Fruit fly (Drosophila melanogaster) whole organism, embryonic: ENCODE measurements around the gene CG4820.

Experiments
- ATbp ChIP-seq: fragments of 200-800 bp; sonication (Bioruptor generic); optimal IDR thresholded peaks from 2 replicates; lab custom pipeline; 2017; ENCODE audit warnings: missing biosample characterization, mild to moderate bottlenecking, missing genetic modification characterization, missing genetic modification reagents
- Atf6 ChIP-seq: fragments of 200-800 bp; sonication (Bioruptor generic); IDR thresholded peaks from 2 replicates; pipeline ENCODE4 v1.3.6; 2022; ENCODE audit warnings: missing biosample characterization, missing genetic modification characterization
- Bgb ChIP-seq: fragments of 200-800 bp; sonication (Bioruptor generic); IDR thresholded peaks from 2 replicates; pipeline ENCODE4 v1.3.6; 2022; ENCODE audit warnings: missing biosample characterization, missing genetic modification characterization; ENCODE audit not compliant: partially characterized antibody
- CG10321 ChIP-seq: fragments of 200-800 bp; sonication (Bioruptor generic); IDR thresholded peaks from 2 replicates; pipeline ENCODE4 v1.3.6; 2022; ENCODE audit warnings: missing biosample characterization, missing genetic modification characterization
- CG11456 ChIP-seq: fragments of 200-800 bp; sonication (Bioruptor generic); IDR thresholded peaks from 3 replicates; pipeline ENCODE4 v1.3.6; 2022; ENCODE audit warnings: missing biosample characterization, missing genetic modification characterization
- CG11560 ChIP-seq: fragments of 200-800 bp; sonication (Bioruptor generic); IDR thresholded peaks from 3 replicates; pipeline ENCODE4 v1.3.6; 2022; ENCODE audit warnings: missing biosample characterization, missing genetic modification characterization
- CG12219 ChIP-seq: fragments of 200-800 bp; sonication (Bioruptor generic); optimal IDR thresholded peaks from 3 replicates; lab custom pipeline; 2018; ENCODE audit warnings: missing biosample characterization, mild to moderate bottlenecking, missing genetic modification characterization
- CG17359 ChIP-seq: fragments of 200-800 bp; sonication (Bioruptor generic); optimal IDR thresholded peaks from 3 replicates; lab custom pipeline; 2018; ENCODE audit warnings: missing biosample characterization, mild to moderate bottlenecking, missing genetic modification characterization, moderate library complexity
- CG2116 ChIP-seq: fragments of 200-800 bp; sonication (Bioruptor generic); optimal IDR thresholded peaks from 3 replicates; lab custom pipeline; 2018; ENCODE audit warnings: missing biosample characterization, mild to moderate bottlenecking, missing genetic modification characterization
- CG32532 ChIP-seq: fragments of 200-800 bp; sonication (Bioruptor generic); IDR thresholded peaks from 2 replicates; pipeline ENCODE4 v1.3.6; 2022; ENCODE audit warnings: missing biosample characterization, missing genetic modification characterization
- CG3407 ChIP-seq: fragments of 200-800 bp; sonication (Bioruptor generic); optimal IDR thresholded peaks from 2 replicates; lab custom pipeline; 2018; ENCODE audit warnings: missing biosample characterization, mild to moderate bottlenecking, missing genetic modification characterization
- CG4617 ChIP-seq: fragments of 200-800 bp; sonication (Bioruptor generic); optimal IDR thresholded peaks from 3 replicates; lab custom pipeline; 2016; ENCODE audit warnings: missing biosample characterization, missing genetic modification characterization, borderline replicate concordance
- CG5245 ChIP-seq: fragments of 200-800 bp; sonication (Bioruptor generic); optimal IDR thresholded peaks from 3 replicates; lab custom pipeline; 2016; ENCODE audit warnings: missing biosample characterization, missing genetic modification characterization
- CG7786 ChIP-seq: fragments of 200-800 bp; sonication (Bioruptor generic); optimal IDR thresholded peaks from 2 replicates; lab custom pipeline; 2016; ENCODE audit warnings: missing biosample characterization, missing genetic modification characterization
- CG7963 ChIP-seq: fragments of 200-800 bp; sonication (Bioruptor generic); IDR thresholded peaks from 3 replicates; pipeline ENCODE4 v1.3.6; 2022; ENCODE audit warnings: missing biosample characterization, missing genetic modification characterization; ENCODE audit not compliant: partially characterized antibody
- CG9609 ChIP-seq: fragments of 200-800 bp; sonication (Bioruptor generic); optimal IDR thresholded peaks from 3 replicates; lab custom pipeline; 2016; ENCODE audit warnings: missing biosample characterization, missing genetic modification characterization
- CG9932 ChIP-seq: fragments of 200-800 bp; sonication (Bioruptor generic); IDR thresholded peaks from 2 replicates; pipeline ENCODE4 v1.3.6; 2022; ENCODE audit warnings: missing biosample characterization, missing genetic modification characterization
- CHES-1-like ChIP-seq: fragments of 200-800 bp; sonication (Bioruptor generic); optimal IDR thresholded peaks from 2 replicates; lab custom pipeline; 2016; ENCODE audit warnings: missing biosample characterization, missing genetic modification characterization
- Dad ChIP-seq: fragments of 200-800 bp; sonication (Bioruptor generic); optimal IDR thresholded peaks from 3 replicates; lab custom pipeline; 2016; ENCODE audit warnings: missing biosample characterization, missing genetic modification characterization
- Hand ChIP-seq: fragments of 200-800 bp; sonication (Bioruptor generic); optimal IDR thresholded peaks from 2 replicates; lab custom pipeline; 2017; ENCODE audit warnings: mild to moderate bottlenecking, missing biosample characterization, missing genetic modification reagents, missing genetic modification characterization
- Lim3 ChIP-seq: fragments of 200-800 bp; sonication (Bioruptor generic); IDR thresholded peaks from 2 replicates; pipeline ENCODE4 v1.3.6; 2022; ENCODE audit warnings: missing biosample characterization, missing genetic modification characterization
- Nf-YA ChIP-seq: fragments of 200-800 bp; sonication (Bioruptor generic); IDR thresholded peaks from 2 replicates; pipeline ENCODE4 v1.3.6; 2022; ENCODE audit warnings: missing biosample characterization, missing genetic modification characterization
- Nf-YC ChIP-seq: fragments of 200-800 bp; optimal IDR thresholded peaks from 3 replicates; lab custom pipeline; 2019; ENCODE audit warnings: missing biosample characterization, mild to moderate bottlenecking, missing genetic modification characterization, moderate library complexity
- Optix ChIP-seq: fragments of 200-800 bp; sonication (Bioruptor generic); IDR thresholded peaks from 3 replicates; pipeline ENCODE4 v1.3.6; 2022; ENCODE audit warnings: missing biosample characterization, missing genetic modification characterization
- Vsx1 ChIP-seq: fragments of 200-800 bp; sonication (Bioruptor generic); optimal IDR thresholded peaks from 2 replicates; lab custom pipeline; 2017; ENCODE audit warnings: missing biosample characterization, mild to moderate bottlenecking, missing genetic modification characterization, missing genetic modification reagents
- abd-A ChIP-seq: fragments of 200-800 bp; sonication (Bioruptor generic); optimal IDR thresholded peaks from 3 replicates; lab custom pipeline; 2019; ENCODE audit warnings: missing biosample characterization, mild to moderate bottlenecking, missing genetic modification characterization, moderate library complexity
- amos ChIP-seq: fragments of 200-800 bp; sonication (Bioruptor generic); IDR thresholded peaks from 2 replicates; pipeline ENCODE4 v1.3.6; 2022; ENCODE audit warnings: missing biosample characterization, missing genetic modification characterization; ENCODE audit not compliant: partially characterized antibody
- ato ChIP-seq: fragments of 200-800 bp; sonication (Bioruptor generic); IDR thresholded peaks from 2 replicates; pipeline ENCODE4 v1.3.6; 2022; ENCODE audit warnings: missing biosample characterization, missing genetic modification characterization; ENCODE audit not compliant: partially characterized antibody
- cad ChIP-seq: fragments of >200 bp; optimal IDR thresholded peaks from 2 replicates; lab custom pipeline; 2017; ENCODE audit warnings: missing biosample characterization, missing genetic modification characterization
- caup ChIP-seq: fragments of 200-800 bp; sonication (Bioruptor generic); optimal IDR thresholded peaks from 3 replicates; lab custom pipeline; 2017; ENCODE audit warnings: missing biosample characterization, mild to moderate bottlenecking, missing genetic modification characterization, moderate library complexity; ENCODE audit not compliant: severe bottlenecking
- cg ChIP-seq: fragments of 200-800 bp; sonication (Bioruptor generic); optimal IDR thresholded peaks from 3 replicates; lab custom pipeline; 2019; ENCODE audit warnings: missing biosample characterization, mild to moderate bottlenecking, missing genetic modification characterization, moderate library complexity
- corto ChIP-seq: fragments of 200-800 bp; sonication (Bioruptor generic); optimal IDR thresholded peaks from 2 replicates; lab custom pipeline; 2016; ENCODE audit warnings: missing biosample characterization, mild to moderate bottlenecking, missing genetic modification characterization, moderate library complexity
- da ChIP-seq: fragments of 200-800 bp; sonication (Bioruptor generic); optimal IDR thresholded peaks from 2 replicates; lab custom pipeline; 2016; ENCODE audit warnings: missing biosample characterization, missing genetic modification characterization
- gcm ChIP-seq: fragments of 200-800 bp; sonication (Bioruptor generic); optimal IDR thresholded peaks from 2 replicates; lab custom pipeline; 2019; ENCODE audit warnings: missing biosample characterization, mild to moderate bottlenecking, missing genetic modification characterization, moderate library complexity
- hkb ChIP-seq, 2 experiments: fragments of 200-800 bp in 1 of 2; fragments of >200 bp in 1 of 2; sonication (Bioruptor generic) in 1 of 2; IDR thresholded peaks in 1 of 2; optimal IDR thresholded peaks in 1 of 2; 2 replicates each; pipeline versions ENCODE4 v1.3.6 to Lab custom; 2017 to 2022; ENCODE audit warnings: missing biosample characterization in 1 of 2, missing genetic modification characterization in 1 of 2
- insv ChIP-seq, 2 experiments: fragments of 200-800 bp; sonication (Bioruptor generic); optimal IDR thresholded peaks; 3 replicates each; lab custom pipeline; 2016 to 2018; ENCODE audit warnings: missing biosample characterization in 2 of 2, missing genetic modification characterization in 2 of 2
- maf-S ChIP-seq: fragments of 200-800 bp; sonication (Bioruptor generic); optimal IDR thresholded peaks from 2 replicates; lab custom pipeline; 2016; ENCODE audit warnings: missing biosample characterization, missing genetic modification characterization
- odd ChIP-seq: fragments of 200-800 bp; sonication (Bioruptor generic); optimal IDR thresholded peaks from 2 replicates; lab custom pipeline; 2017; ENCODE audit warnings: missing biosample characterization, mild to moderate bottlenecking, missing genetic modification characterization
- otp ChIP-seq: fragments of 200-800 bp; sonication (Bioruptor generic); IDR thresholded peaks from 3 replicates; pipeline ENCODE4, ENCODE4 v1.3.6; 2022; ENCODE audit warnings: missing biosample characterization, missing genetic modification characterization
- ro ChIP-seq: fragments of 200-800 bp; sonication (Bioruptor generic); IDR thresholded peaks from 2 replicates; pipeline ENCODE4 v1.3.6; 2022; ENCODE audit warnings: missing biosample characterization, missing genetic modification characterization
- sna ChIP-seq: fragments of 200-800 bp; sonication (Bioruptor generic); IDR thresholded peaks from 2 replicates; pipeline ENCODE4 v1.3.6; 2022; ENCODE audit warnings: missing biosample characterization, missing genetic modification characterization; ENCODE audit not compliant: partially characterized antibody
- ssp ChIP-seq: fragments of 200-800 bp; sonication (Bioruptor generic); IDR thresholded peaks from 2 replicates; pipeline ENCODE4 v1.3.6; 2022; ENCODE audit warnings: missing biosample characterization, missing genetic modification characterization
- sug ChIP-seq: fragments of 200-800 bp; optimal IDR thresholded peaks from 2 replicates; lab custom pipeline; 2019; ENCODE audit warnings: missing biosample characterization, mild to moderate bottlenecking, missing genetic modification characterization, moderate library complexity
- ttk ChIP-seq: fragments of 200-800 bp; sonication (Bioruptor generic); IDR thresholded peaks from 2 replicates; pipeline ENCODE4 v2.1.2; 2022; ENCODE audit warnings: missing biosample characterization, missing genetic modification characterization
- twi ChIP-seq: fragments of 200-800 bp; optimal IDR thresholded peaks from 2 replicates; lab custom pipeline; 2019; ENCODE audit warnings: missing biosample characterization, mild to moderate bottlenecking, missing genetic modification characterization, moderate library complexity
- tx ChIP-seq: fragments of 200-800 bp; sonication (Bioruptor generic); optimal IDR thresholded peaks from 2 replicates; lab custom pipeline; 2016; ENCODE audit warnings: missing biosample characterization, missing genetic modification characterization
- wor ChIP-seq: fragments of 200-800 bp; sonication (Bioruptor generic); IDR thresholded peaks from 2 replicates; pipeline ENCODE4 v1.3.6; 2022; ENCODE audit warnings: missing biosample characterization, missing genetic modification characterization
- zfh2 ChIP-seq: fragments of 200-800 bp; sonication (Bioruptor generic); optimal IDR thresholded peaks from 2 replicates; lab custom pipeline; 2016; ENCODE audit warnings: missing biosample characterization, missing genetic modification characterization

The CG4820 gene

DNA sequence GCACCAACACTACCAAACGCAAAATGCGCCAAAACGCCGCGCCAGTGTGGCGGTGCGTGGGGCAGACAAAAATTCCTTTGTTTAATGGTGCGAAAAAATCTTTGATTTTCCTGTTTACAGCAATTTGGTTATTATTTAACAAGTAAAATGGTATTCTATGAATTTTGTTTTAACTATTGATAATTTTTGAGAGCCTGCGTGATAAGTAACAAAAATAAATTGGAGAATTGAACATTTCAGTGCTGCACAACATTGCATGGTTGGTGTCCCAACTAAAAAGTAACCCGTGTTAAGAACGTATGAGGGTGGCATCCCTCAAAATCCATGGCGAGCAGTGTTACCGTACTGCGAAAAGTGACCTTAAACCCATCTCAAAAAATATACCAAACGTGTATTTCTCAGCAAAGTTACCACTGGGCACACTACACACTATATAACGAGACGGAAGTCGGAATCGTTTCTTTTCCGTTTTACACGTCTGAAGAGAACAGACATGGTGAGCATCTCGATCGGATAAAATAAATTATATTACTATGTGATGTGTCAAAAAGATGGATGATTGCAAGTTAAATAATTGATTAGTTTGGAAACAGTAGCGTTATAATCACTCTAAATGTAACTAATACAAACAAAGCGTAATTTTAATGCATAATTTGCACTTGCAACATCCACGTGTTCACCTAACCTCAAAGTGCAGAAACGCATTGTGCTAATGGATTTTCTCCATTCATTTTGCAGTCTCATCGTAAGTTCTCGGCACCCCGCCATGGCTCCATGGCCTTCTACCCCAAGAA is 5.3 kb downstream of the CG4820 start, which contains the start of the genes CG6693 and RpL3 (continued):
- no peak for TF ChIP-seq zfh2 (GFP tag; lab: Kevin White, UChicago)
- TF ChIP-seq da (GFP tag; lab: Kevin White, UChicago), result no peak
- TF ChIP-seq CG9609 (GFP tag; lab: Kevin White, UChicago), result peak; percentile 51
- peak; percentile 58 for TF ChIP-seq amos
- peak; percentile 93 for TF ChIP-seq hkb (optimal IDR thresholded peaks at IDR 0.05; lab: Kevin White, UChicago)
- TF ChIP-seq hkb (GFP tag; IDR thresholded peaks at IDR 0.05; lab: Robert Waterston, UW), result peak; percentile 67
- peak; percentile 77 for TF ChIP-seq Hand
- TF ChIP-seq gcm (GFP tag; lab: Kevin White, UChicago), result peak; percentile 78
- TF ChIP-seq otp (GFP tag; lab: Robert Waterston, UW), result peak; percentile 80; the same call in 2 of the 3 replicates
- peak; percentile 24 for TF ChIP-seq CG7786
- peak; percentile 79 for TF ChIP-seq cg (GFP tag; lab: Kevin White, UChicago)
- peak; percentile 86 for TF ChIP-seq CG12219 (GFP tag; lab: Kevin White, UChicago)
- no peak for TF ChIP-seq CG7963 (GFP tag; lab: Robert Waterston, UW)
- no peak for TF ChIP-seq cad (GFP tag; lab: Kevin White, UChicago)
- peak; percentile 50 for TF ChIP-seq CG4617 (GFP tag; lab: Kevin White, UChicago)
- peak; percentile 38 for TF ChIP-seq CG5245 (GFP tag; lab: Kevin White, UChicago)
- TF ChIP-seq wor (GFP tag; lab: Robert Waterston, UW), result no peak
- peak; percentile 77 for TF ChIP-seq Vsx1 (GFP tag; lab: Kevin White, UChicago)
- TF ChIP-seq Lim3, result no peak
- peak; percentile 86 for TF ChIP-seq CG32532 (GFP tag; lab: Robert Waterston, UW)
- TF ChIP-seq ATbp (GFP tag; lab: Kevin White, UChicago), result peak; percentile 71
- TF ChIP-seq caup, result peak; percentile 92
- TF ChIP-seq Dad (GFP tag; lab: Kevin White, UChicago), result peak; percentile 73
- TF ChIP-seq CG11560 (tag; lab: Robert Waterston, UW), result no peak; the same call in 2 of the 3 replicates
- peak; percentile 81 for TF ChIP-seq Atf6 (GFP tag; lab: Robert Waterston, UW)
- TF ChIP-seq tx (GFP tag; lab: Kevin White, UChicago), result no peak
- peak; percentile 70 for TF ChIP-seq Optix (GFP tag; lab: Robert Waterston, UW)
- peak; percentile 57 for TF ChIP-seq ato (GFP tag; lab: Robert Waterston, UW)
- no peak for TF ChIP-seq ro (GFP tag; lab: Robert Waterston, UW)
- TF ChIP-seq maf-S, result no peak
- TF ChIP-seq CG10321, result peak; percentile 54; the same call in 1 of the 2 replicates
- peak; percentile 51; the same call in 1 of the 2 replicates for TF ChIP-seq Bgb (GFP tag; lab: Robert Waterston, UW)
- TF ChIP-seq twi (tag; lab: Kevin White, UChicago), result peak; percentile 24
- TF ChIP-seq Nf-YA (GFP tag; lab: Robert Waterston, UW), result peak; percentile 76
- TF ChIP-seq ssp (GFP tag; lab: Robert Waterston, UW), result peak; percentile 56
- peak; percentile 89 for TF ChIP-seq odd (GFP tag; lab: Kevin White, UChicago)
- TF ChIP-seq Nf-YC (tag; lab: Kevin White, UChicago), result peak; percentile 60
- TF ChIP-seq insv (GFP tag; optimal IDR thresholded peaks at IDR 0.05; lab: Kevin White, UChicago), result peak in 1 of 2 experiments; percentile 67
- TF ChIP-seq CG2116 (GFP tag; lab: Kevin White, UChicago), result peak; percentile 70
- TF ChIP-seq CG11456, result peak; percentile 84
- peak; percentile 63 for TF ChIP-seq CG9932
- peak; percentile 70 for TF ChIP-seq sug (tag; lab: Kevin White, UChicago)
- no peak for TF ChIP-seq sna (GFP tag; lab: Robert Waterston, UW)
- no peak for TF ChIP-seq corto (GFP tag; lab: Kevin White, UChicago)
- peak; percentile 55 for TF ChIP-seq CHES-1-like
- no peak for TF ChIP-seq abd-A
- TF ChIP-seq ttk (GFP tag; lab: Robert Waterston, UW), result peak; percentile 55
- TF ChIP-seq CG17359 (tag; lab: Kevin White, UChicago), result peak; percentile 84
- peak; percentile 73 for TF ChIP-seq CG3407
